Worm (Caenorhabditis elegans) whole organism, L3 larva: Measurements from ENCODE around the gene cest-26.
A peak's percentile ranks its signal among the peaks of the same experiment; 100 is the strongest.

Experiments used
- R02D3.7 ChIP-seq: fragments of 150-350 bp; optimal IDR thresholded peaks from 2 replicates; lab custom pipeline; 2014; ENCODE audit warnings: missing biosample characterization, missing genetic modification characterization
- ZK546.5 ChIP-seq: sonication (generic microtip); optimal IDR thresholded peaks from 2 replicates; lab custom pipeline; 2017; ENCODE audit warnings: missing biosample characterization, missing genetic modification characterization
- aly-2 ChIP-seq: fragments of 150-350 bp; optimal IDR thresholded peaks from 2 replicates; lab custom pipeline; 2014; ENCODE audit warnings: missing biosample characterization, missing genetic modification characterization
- ama-1 ChIP-seq: fragments of 150-350 bp; optimal IDR thresholded peaks from 2 replicates; lab custom pipeline; 2018
- ceh-16 ChIP-seq: sonication (generic microtip); optimal IDR thresholded peaks from 2 replicates; lab custom pipeline; 2017; ENCODE audit warnings: missing biosample characterization, missing genetic modification characterization
- ceh-28 ChIP-seq: fragments of 150-350 bp; optimal IDR thresholded peaks from 2 replicates; lab custom pipeline; 2014; ENCODE audit warnings: missing biosample characterization, missing genetic modification reagents, missing genetic modification characterization
- ceh-82 ChIP-seq: fragments of 150-350 bp; optimal IDR thresholded peaks from 2 replicates; lab custom pipeline; 2014; ENCODE audit warnings: missing biosample characterization, missing genetic modification characterization
- ceh-9 ChIP-seq: sonication (generic microtip); optimal IDR thresholded peaks from 2 replicates; lab custom pipeline; 2018; ENCODE audit warnings: missing biosample characterization, missing genetic modification characterization
- daf-12 ChIP-seq: fragments of 150-350 bp; optimal IDR thresholded peaks from 2 replicates; lab custom pipeline; 2014; ENCODE audit warnings: missing biosample characterization, missing genetic modification reagents, missing genetic modification characterization
- egl-27 ChIP-seq: sonication (generic microtip); optimal IDR thresholded peaks from 4 replicates; lab custom pipeline; 2017; ENCODE audit warnings: missing biosample characterization, missing genetic modification reagents, missing genetic modification characterization
- egl-5 ChIP-seq: fragments of 150-350 bp; optimal IDR thresholded peaks from 2 replicates; lab custom pipeline; 2017; ENCODE audit warnings: missing biosample characterization, missing genetic modification reagents, missing genetic modification characterization, inconsistent platforms
- elt-2 ChIP-seq: sonication (generic microtip); optimal IDR thresholded peaks from 2 replicates; lab custom pipeline; 2016; ENCODE audit warnings: missing genetic modification reagents, mild to moderate bottlenecking, missing genetic modification characterization, missing compliant biosample characterization
- elt-3 ChIP-seq, 3 experiments: fragments of 150-350 bp in 1 of 3; sonication (generic microtip) in 2 of 3; optimal IDR thresholded peaks; 2 replicates in 2 of 3; 4 replicates in 1 of 3; lab custom pipeline; 2014 to 2017; ENCODE audit warnings: missing biosample characterization in 3 of 3, missing genetic modification characterization in 3 of 3
- eor-1 ChIP-seq, 2 experiments: fragments of 150-350 bp; optimal IDR thresholded peaks; 2 replicates each; lab custom pipeline; 2014 to 2018; ENCODE audit warnings: missing biosample characterization in 2 of 2, missing genetic modification characterization in 2 of 2
- fkh-10 ChIP-seq: sonication (generic microtip); optimal IDR thresholded peaks from 2 replicates; lab custom pipeline; 2017; ENCODE audit warnings: missing biosample characterization, missing genetic modification reagents, missing genetic modification characterization
- fkh-2 ChIP-seq: fragments of 150-350 bp; optimal IDR thresholded peaks from 2 replicates; lab custom pipeline; 2014; ENCODE audit warnings: missing biosample characterization, missing genetic modification reagents, missing genetic modification characterization
- fos-1 ChIP-seq: fragments of 150-350 bp; optimal IDR thresholded peaks from 2 replicates; lab custom pipeline; 2014; ENCODE audit warnings: missing biosample characterization, missing genetic modification characterization
- hmg-11 ChIP-seq: sonication (generic microtip); optimal IDR thresholded peaks from 2 replicates; lab custom pipeline; 2016; ENCODE audit warnings: missing genetic modification characterization, missing compliant biosample characterization
- jun-1 ChIP-seq: fragments of 150-350 bp; optimal IDR thresholded peaks from 2 replicates; lab custom pipeline; 2014; ENCODE audit warnings: missing biosample characterization, missing genetic modification reagents, missing genetic modification characterization
- lin-15B ChIP-seq: fragments of 150-350 bp; optimal IDR thresholded peaks from 2 replicates; lab custom pipeline; 2014; ENCODE audit warnings: missing biosample characterization, missing genetic modification characterization
- lsy-12 ChIP-seq: sonication (generic microtip); optimal IDR thresholded peaks from 2 replicates; lab custom pipeline; 2016; ENCODE audit warnings: mild to moderate bottlenecking, missing genetic modification characterization, missing compliant biosample characterization
- mdl-1 ChIP-seq: fragments of 150-350 bp; optimal IDR thresholded peaks from 2 replicates; lab custom pipeline; 2014; ENCODE audit warnings: missing biosample characterization, missing genetic modification characterization
- nfya-1 ChIP-seq: sonication (generic microtip); optimal IDR thresholded peaks from 2 replicates; lab custom pipeline; 2017; ENCODE audit warnings: missing genetic modification characterization, mild to moderate bottlenecking, missing compliant biosample characterization, antibody characterized with exemption, moderate library complexity; ENCODE audit not compliant: insufficient read depth
- nhr-11 ChIP-seq: fragments of 150-350 bp; optimal IDR thresholded peaks from 2 replicates; lab custom pipeline; 2014; ENCODE audit warnings: missing biosample characterization, missing genetic modification characterization
- nhr-12 ChIP-seq: fragments of 150-350 bp; optimal IDR thresholded peaks from 2 replicates; lab custom pipeline; 2014; ENCODE audit warnings: missing biosample characterization, missing genetic modification characterization
- nhr-25 ChIP-seq: sonication (generic microtip); optimal IDR thresholded peaks from 2 replicates; lab custom pipeline; 2017; ENCODE audit warnings: missing biosample characterization, missing genetic modification characterization
- nhr-28 ChIP-seq: fragments of 150-350 bp; optimal IDR thresholded peaks from 2 replicates; lab custom pipeline; 2014; ENCODE audit warnings: missing biosample characterization, missing genetic modification characterization
- nhr-43 ChIP-seq: sonication (generic microtip); optimal IDR thresholded peaks from 2 replicates; lab custom pipeline; 2016; ENCODE audit warnings: mild to moderate bottlenecking, missing genetic modification characterization, missing compliant biosample characterization; ENCODE audit not compliant: poor library complexity, severe bottlenecking
- nhr-67 ChIP-seq: fragments of 150-350 bp; optimal IDR thresholded peaks from 2 replicates; lab custom pipeline; 2014; ENCODE audit warnings: missing biosample characterization, missing genetic modification characterization
- nhr-76 ChIP-seq: fragments of 150-350 bp; sonication (generic microtip); optimal IDR thresholded peaks from 5 replicates; lab custom pipeline; 2014; ENCODE audit warnings: missing biosample characterization, missing genetic modification characterization
- nhr-77 ChIP-seq: fragments of 150-350 bp; optimal IDR thresholded peaks from 2 replicates; lab custom pipeline; 2014; ENCODE audit warnings: missing biosample characterization, missing genetic modification characterization
- pha-4 ChIP-seq: fragments of 150-350 bp; optimal IDR thresholded peaks from 2 replicates; lab custom pipeline; 2014; ENCODE audit warnings: missing biosample characterization, missing genetic modification reagents, missing genetic modification characterization
- pqm-1 ChIP-seq: fragments of 150-350 bp; optimal IDR thresholded peaks from 2 replicates; lab custom pipeline; 2017; ENCODE audit warnings: missing biosample characterization, missing genetic modification characterization, inconsistent platforms
- sea-2 ChIP-seq: fragments of 150-350 bp; sonication (generic microtip); optimal IDR thresholded peaks from 4 replicates; lab custom pipeline; 2014; ENCODE audit warnings: missing biosample characterization, missing genetic modification reagents, missing genetic modification characterization
- skn-1 ChIP-seq: fragments of 150-350 bp; optimal IDR thresholded peaks from 2 replicates; lab custom pipeline; 2014; ENCODE audit warnings: missing biosample characterization, missing genetic modification characterization
- tbx-2 ChIP-seq: sonication (generic microtip); optimal IDR thresholded peaks from 2 replicates; lab custom pipeline; 2016; ENCODE audit warnings: mild to moderate bottlenecking, missing genetic modification characterization, missing compliant biosample characterization
- unc-39 ChIP-seq: sonication (generic microtip); optimal IDR thresholded peaks from 4 replicates; lab custom pipeline; 2017; ENCODE audit warnings: missing biosample characterization, missing genetic modification characterization
- unc-62 ChIP-seq: fragments of 150-350 bp; sonication (generic microtip); optimal IDR thresholded peaks from 4 replicates; lab custom pipeline; 2014; ENCODE audit warnings: missing biosample characterization, missing genetic modification reagents, missing genetic modification characterization
- zag-1 ChIP-seq: fragments of 150-350 bp; optimal IDR thresholded peaks from 2 replicates; lab custom pipeline; 2014; ENCODE audit warnings: missing biosample characterization, missing genetic modification characterization
- ztf-11 ChIP-seq: fragments of 150-350 bp; optimal IDR thresholded peaks from 2 replicates; lab custom pipeline; 2014; ENCODE audit warnings: missing biosample characterization, missing genetic modification characterization
- ztf-4 ChIP-seq: fragments of 150-350 bp; optimal IDR thresholded peaks from 2 replicates; lab custom pipeline; 2014; ENCODE audit warnings: missing biosample characterization, missing genetic modification characterization

cest-26 gene

DNA sequence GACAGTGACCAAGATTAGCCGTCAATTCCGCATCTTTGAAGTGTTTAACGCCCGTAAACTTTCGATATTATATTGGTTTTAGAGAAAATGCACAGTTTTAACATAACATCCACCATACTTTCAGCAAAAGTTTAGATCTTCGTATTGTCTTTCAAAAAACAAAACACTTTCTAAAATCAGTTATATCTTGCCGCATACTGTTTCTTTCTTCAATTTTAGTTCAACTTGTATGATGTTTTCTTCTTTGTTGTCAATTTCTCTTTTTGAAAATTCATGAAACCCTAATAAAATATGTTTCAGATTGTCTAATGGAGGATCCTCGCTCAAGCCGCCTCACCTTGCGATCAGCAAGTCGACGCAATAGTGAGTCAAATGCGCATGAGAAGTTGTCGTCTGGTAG, 16.4 kb upstream of the cest-26 start, which contains the start of gene F02E8.4:
Gene F02E8.4, plus strand, starts transcription at position 301 of the 400 bp plus-strand sequence.
- TF ChIP-seq elt-2 (tag; lab: Kevin White, UChicago) = no peak
- no peak for TF ChIP-seq hmg-11 (tag; lab: Kevin White, UChicago)
- TF ChIP-seq nhr-67 = no peak
- TF ChIP-seq sea-2 (GFP tag; lab: Kevin White, UChicago) = no peak
- no peak for TF ChIP-seq pha-4 (tag; lab: Kevin White, UChicago)
- no peak for TF ChIP-seq ama-1 (lab: Kevin White, UChicago)
- no peak for TF ChIP-seq nhr-25
- TF ChIP-seq jun-1 (tag; lab: Kevin White, UChicago) = no peak
- TF ChIP-seq nhr-43 (tag; lab: Kevin White, UChicago) = no peak
- no peak for TF ChIP-seq ceh-28 (tag; lab: Kevin White, UChicago)
- TF ChIP-seq nhr-28 (tag; lab: Kevin White, UChicago) = no peak
- TF ChIP-seq ceh-16 (tag; lab: Kevin White, UChicago) = no peak
- TF ChIP-seq lsy-12 (tag; lab: Kevin White, UChicago) = no peak
- no peak for TF ChIP-seq elt-3 (tag; optimal IDR thresholded peaks at IDR 0.05; lab: Kevin White, UChicago)
- no peak for TF ChIP-seq ceh-82 (tag; lab: Kevin White, UChicago)
- TF ChIP-seq zag-1 (tag; lab: Kevin White, UChicago) = no peak
- no peak for TF ChIP-seq nhr-77 (tag; lab: Kevin White, UChicago)

DNA sequence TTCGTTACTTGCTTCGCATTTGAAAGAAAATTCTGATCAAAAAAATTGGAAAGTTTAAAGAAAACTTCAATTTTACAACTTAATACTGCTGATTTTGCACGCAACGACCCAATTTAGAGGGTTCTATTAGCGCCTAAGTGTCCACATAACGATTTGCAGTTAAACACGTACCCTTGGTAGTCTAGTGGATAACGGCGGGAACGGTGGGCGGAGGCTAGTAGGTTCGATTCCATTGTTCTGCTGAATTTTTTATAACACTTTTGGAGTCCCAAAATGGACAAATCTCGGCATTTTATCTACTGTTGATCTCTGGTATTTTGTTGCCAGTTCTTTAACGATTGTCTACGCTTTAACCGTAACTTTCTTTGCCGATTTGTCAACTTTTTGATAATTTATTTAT, 15.6 kb upstream of the cest-26 start:
- TF ChIP-seq elt-3 (tag; optimal IDR thresholded peaks at IDR 0.05; lab: Kevin White, UChicago) = peak in 1 of 3 experiments; percentile 38
- no peak for TF ChIP-seq zag-1 (tag; lab: Kevin White, UChicago)

DNA sequence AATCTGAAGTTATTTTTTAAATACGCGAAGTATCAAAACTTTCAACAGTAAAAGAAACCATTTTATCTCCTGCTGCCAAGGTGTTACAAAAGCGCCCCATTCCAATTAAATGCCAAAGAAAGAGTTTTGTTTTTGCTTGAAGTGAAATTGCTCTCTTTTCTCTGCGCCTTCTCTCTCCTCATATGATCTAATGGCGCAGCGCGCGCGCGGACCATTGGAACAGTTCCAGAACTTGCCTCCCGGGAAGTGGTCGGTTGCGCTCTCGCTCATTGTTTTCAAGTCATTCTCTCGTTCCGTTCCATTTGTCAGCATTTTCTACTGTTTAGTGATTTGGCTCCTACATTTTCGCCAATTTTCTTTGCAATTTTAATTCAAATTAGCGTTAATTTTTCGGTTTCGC, 14.5 kb upstream of the cest-26 start:
- TF ChIP-seq lin-15B (tag; lab: Kevin White, UChicago) (no peak), ceh-28 (tag; lab: Kevin White, UChicago) (no peak), fkh-2 (no peak), ZK546.5 (tag; lab: Kevin White, UChicago) (no peak), ztf-4 (no peak), eor-1 (tag; optimal IDR thresholded peaks at IDR 0.05; lab: Kevin White, UChicago) (no peak), fkh-10 (GFP tag; lab: Kevin White, UChicago) (no peak), egl-5 (no peak), mdl-1 (tag; lab: Kevin White, UChicago) (no peak)

DNA sequence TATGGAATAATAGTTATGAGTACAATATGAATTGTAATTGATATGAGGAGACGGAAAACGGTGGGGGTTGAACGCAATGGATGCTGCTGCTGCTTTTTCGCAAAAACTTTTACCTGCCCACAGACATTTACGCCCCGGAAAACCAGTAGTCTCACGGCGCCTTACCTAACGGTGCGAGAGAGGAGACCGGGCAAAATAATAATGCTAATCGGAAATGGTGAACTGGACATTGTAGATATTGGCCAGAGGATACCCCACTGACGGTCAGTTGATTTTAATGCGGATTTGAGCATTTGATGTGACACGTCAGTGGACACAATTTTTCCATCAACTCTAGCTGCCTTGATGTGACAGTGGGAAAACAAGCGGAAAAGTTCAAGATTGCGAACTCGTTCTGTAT, 10.8 kb upstream of the cest-26 start, which contains the start of gene mltn-13:
Gene mltn-13, minus strand, starts transcription at position 101 of the 400 bp plus-strand sequence.
- TF ChIP-seq ztf-11 (tag; lab: Kevin White, UChicago) (no peak), egl-5 (no peak), egl-27 (no peak), nhr-43 (tag; lab: Kevin White, UChicago) (no peak), nhr-25 (no peak), lin-15B (tag; lab: Kevin White, UChicago) (no peak), ama-1 (lab: Kevin White, UChicago) (no peak), elt-2 (tag; lab: Kevin White, UChicago) (no peak), mdl-1 (tag; lab: Kevin White, UChicago) (no peak), elt-3 (tag; optimal IDR thresholded peaks at IDR 0.05; lab: Kevin White, UChicago) (no peak), ceh-16 (tag; lab: Kevin White, UChicago) (no peak), ceh-28 (tag; lab: Kevin White, UChicago) (no peak), tbx-2 (tag; lab: Kevin White, UChicago) (no peak), pqm-1 (tag; lab: Kevin White, UChicago) (no peak), daf-12 (no peak)

DNA sequence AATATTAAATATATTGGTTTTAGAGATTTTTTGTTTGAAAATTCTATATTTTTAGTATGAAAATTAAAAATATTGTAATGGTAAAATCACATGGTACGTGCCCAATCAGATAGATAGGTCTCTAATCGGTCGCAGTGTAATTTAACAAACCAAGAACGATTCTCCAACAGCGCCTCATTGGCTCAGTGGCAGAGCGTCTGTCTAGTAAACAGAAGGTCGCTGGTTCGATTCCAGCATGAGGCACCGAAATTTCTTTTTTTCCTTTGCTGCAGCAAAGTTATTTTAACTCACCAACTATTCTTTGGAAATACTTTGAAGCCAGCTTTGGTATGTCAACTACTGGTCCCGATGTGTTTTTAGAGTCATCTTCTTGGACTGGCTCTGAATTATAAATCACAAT, 7.4 kb upstream of the cest-26 start:
- TF ChIP-seq aly-2 (tag; lab: Kevin White, UChicago) (no peak), pqm-1 (tag; lab: Kevin White, UChicago) (no peak), fos-1 (tag; lab: Kevin White, UChicago) (no peak), egl-27 (no peak), pha-4 (tag; lab: Kevin White, UChicago) (peak; percentile 50), sea-2 (GFP tag; lab: Kevin White, UChicago) (no peak), zag-1 (tag; lab: Kevin White, UChicago) (no peak), nfya-1 (tag; lab: Kevin White, UChicago) (peak; percentile 53), hmg-11 (tag; lab: Kevin White, UChicago) (peak; percentile 34), nhr-12 (tag; lab: Kevin White, UChicago) (no peak), ceh-28 (tag; lab: Kevin White, UChicago) (no peak), unc-39 (tag; lab: Kevin White, UChicago) (no peak), nhr-77 (tag; lab: Kevin White, UChicago) (no peak), unc-62 (no peak), nhr-43 (tag; lab: Kevin White, UChicago) (peak; percentile 59), R02D3.7 (tag; lab: Kevin White, UChicago) (no peak), ceh-16 (tag; lab: Kevin White, UChicago) (no peak), ceh-9 (no peak), nhr-11 (tag; lab: Kevin White, UChicago) (no peak), elt-2 (tag; lab: Kevin White, UChicago) (peak; percentile 33), mdl-1 (tag; lab: Kevin White, UChicago) (no peak), ceh-82 (tag; lab: Kevin White, UChicago) (no peak), lin-15B (tag; lab: Kevin White, UChicago) (no peak), ZK546.5 (tag; lab: Kevin White, UChicago) (no peak), nhr-76 (tag; lab: Kevin White, UChicago) (no peak), skn-1 (tag; lab: Kevin White, UChicago) (no peak), nhr-67 (no peak), nhr-28 (tag; lab: Kevin White, UChicago) (no peak), eor-1 (tag; optimal IDR thresholded peaks at IDR 0.05; lab: Kevin White, UChicago) (no peak)
